Worm (Caenorhabditis elegans) whole organism, midembryonic: ENCODE measurements around the gene gst-29.
"Not testable (repeated sequence)": the region's sequence is repeated elsewhere in the genome, so short reads cannot be mapped to it uniquely, and the experiment has no call there.

ENCODE experiments used
- T22C8.4 ChIP-seq: fragments of 200-800 bp; sonication (Bioruptor generic); IDR thresholded peaks from 2 replicates; pipeline ENCODE4 v1.3.6; 2022; ENCODE audit warnings: missing genetic modification characterization, missing compliant biosample characterization
- cog-1 ChIP-seq: sonication (generic microtip); optimal IDR thresholded peaks from 2 replicates; lab custom pipeline; 2016; ENCODE audit warnings: missing genetic modification characterization, missing compliant biosample characterization
- flt-1 ChIP-seq: fragments of 200-800 bp; sonication (Bioruptor generic); IDR thresholded peaks from 2 replicates; pipeline ENCODE4 v1.3.6; 2022; ENCODE audit warnings: missing genetic modification characterization, missing compliant biosample characterization
- klf-2 ChIP-seq: fragments of 200-800 bp; sonication (Bioruptor generic); conservative IDR thresholded peaks from 2 replicates; pipeline ENCODE4 v1.3.6; 2022; ENCODE audit warnings: missing genetic modification reagents, missing genetic modification characterization, missing compliant biosample characterization
- med-1 ChIP-seq: sonication (generic microtip); optimal IDR thresholded peaks from 2 replicates; lab custom pipeline; 2017; ENCODE audit warnings: missing genetic modification characterization, mild to moderate bottlenecking, missing compliant biosample characterization, antibody characterized with exemption, missing genetic modification reagents; ENCODE audit not compliant: insufficient read depth
- ref-1 ChIP-seq: fragments of 200-800 bp; sonication (Bioruptor generic); conservative IDR thresholded peaks from 2 replicates; pipeline ENCODE4 v1.3.6; 2022; ENCODE audit warnings: missing genetic modification reagents, missing genetic modification characterization, missing compliant biosample characterization
- tab-1 ChIP-seq: fragments of 200-800 bp; sonication (Bioruptor generic); IDR thresholded peaks from 2 replicates; pipeline ENCODE4 v1.3.6; 2022; ENCODE audit warnings: missing genetic modification characterization, missing compliant biosample characterization
- ztf-23 ChIP-seq: fragments of 200-800 bp; sonication (Bioruptor generic); IDR thresholded peaks from 2 replicates; pipeline ENCODE4 v1.3.6; 2022; ENCODE audit warnings: missing genetic modification reagents, missing genetic modification characterization, missing compliant biosample characterization
- ztf-29 ChIP-seq: fragments of 200-800 bp; sonication (Bioruptor generic); IDR thresholded peaks from 2 replicates; pipeline ENCODE4 v1.3.6; 2022; ENCODE audit warnings: missing genetic modification reagents, missing genetic modification characterization, missing compliant biosample characterization

Gene gst-29

DNA sequence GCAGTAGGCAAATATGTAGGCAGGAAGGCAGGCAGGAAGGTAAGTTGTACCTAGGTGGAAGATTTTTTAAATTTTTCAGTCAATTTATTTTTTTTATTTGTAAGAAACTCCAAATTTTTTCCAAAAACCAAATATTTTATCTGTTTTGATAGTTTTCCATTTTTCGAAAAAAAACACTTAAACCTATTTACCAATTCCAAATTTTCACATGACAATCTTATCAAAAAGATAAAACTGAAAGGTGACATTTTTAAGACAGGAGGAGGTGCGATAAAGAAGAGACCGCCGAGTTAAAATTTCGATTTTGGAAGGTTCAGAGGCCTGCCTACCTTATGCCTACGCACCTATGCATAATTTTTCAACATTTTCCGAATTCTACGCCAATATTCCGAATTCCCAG lies 21.3 kb upstream of the gst-29 start:
- no peak for TF ChIP-seq ref-1 (GFP tag; lab: Robert Waterston, UW)
- no peak for TF ChIP-seq cog-1 (tag; lab: Kevin White, UChicago)
- TF ChIP-seq klf-2 (GFP tag; lab: Robert Waterston, UW): no peak
- TF ChIP-seq med-1 (GFP tag; lab: Kevin White, UChicago): no peak
- TF ChIP-seq ztf-29 (GFP tag; lab: Robert Waterston, UW): no peak
- no peak for TF ChIP-seq ztf-23 (GFP tag; lab: Robert Waterston, UW)

ce11 chrII:15189956-15190355 lies 20.3 kb upstream of the gst-29 start:
- TF ChIP-seq ztf-29 (GFP tag; lab: Robert Waterston, UW): no peak
- TF ChIP-seq ref-1 (GFP tag; lab: Robert Waterston, UW): no peak
- TF ChIP-seq T22C8.4 (GFP tag; lab: Robert Waterston, UW): no peak
- no peak for TF ChIP-seq ztf-23 (GFP tag; lab: Robert Waterston, UW)
- no peak for TF ChIP-seq cog-1 (tag; lab: Kevin White, UChicago)
- TF ChIP-seq med-1 (GFP tag; lab: Kevin White, UChicago): no peak
- TF ChIP-seq tab-1 (GFP tag; lab: Robert Waterston, UW): no peak
- no peak for TF ChIP-seq flt-1
- no peak for TF ChIP-seq klf-2 (GFP tag; lab: Robert Waterston, UW)

DNA sequence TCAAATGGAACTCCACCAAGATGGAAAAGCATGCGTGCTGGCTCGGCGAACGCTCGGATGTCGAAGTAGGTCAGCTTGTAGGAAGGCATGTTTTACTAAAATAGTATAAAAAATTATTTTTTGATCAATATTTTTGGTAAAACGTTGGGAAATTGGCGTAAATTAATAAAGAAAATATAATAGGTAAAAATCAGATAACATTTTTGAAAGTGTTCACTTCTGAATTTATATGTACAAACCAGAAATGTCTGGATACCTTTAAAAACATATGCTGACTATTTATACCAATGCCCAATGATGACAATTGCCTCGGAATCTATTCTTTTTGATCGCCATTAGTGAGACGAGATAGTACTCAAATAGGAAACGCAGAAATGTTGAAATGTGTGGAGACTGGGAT lies 15.6 kb upstream of the gst-29 start, which contains the start of gene gst-35:
gst-35 (minus strand) TSS at position 101 of the 400 bp plus-strand sequence.
- TF ChIP-seq cog-1 (tag; lab: Kevin White, UChicago) (no peak), ref-1 (GFP tag; lab: Robert Waterston, UW) (no peak), T22C8.4 (GFP tag; lab: Robert Waterston, UW) (no peak), ztf-29 (GFP tag; lab: Robert Waterston, UW) (no peak), tab-1 (GFP tag; lab: Robert Waterston, UW) (no peak), ztf-23 (GFP tag; lab: Robert Waterston, UW) (no peak), klf-2 (GFP tag; lab: Robert Waterston, UW) (no peak)

DNA sequence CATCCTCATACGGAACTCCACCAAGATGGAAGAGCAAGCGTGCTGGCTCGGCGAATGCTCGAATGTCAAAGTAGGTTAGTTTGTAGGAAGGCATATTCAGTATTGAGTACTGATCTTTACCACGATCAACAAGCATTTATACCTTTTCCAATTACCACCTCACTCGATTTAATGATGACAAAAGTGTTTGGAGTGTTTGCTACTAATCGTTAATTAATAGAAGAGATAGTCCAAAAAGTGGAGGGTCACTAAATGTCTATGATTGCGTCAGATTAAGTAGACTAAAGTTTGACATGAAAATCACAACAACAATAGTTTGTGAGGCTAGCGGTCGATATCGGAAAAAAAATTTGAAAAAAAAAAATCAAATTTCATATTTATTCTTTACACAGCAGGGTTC lies 13.5 kb upstream of the gst-29 start, which contains the start of gene gst-34:
gst-34 (minus strand) TSS at position 101 of the 400 bp plus-strand sequence.
- TF ChIP-seq T22C8.4 (GFP tag; lab: Robert Waterston, UW) (no peak), klf-2 (GFP tag; lab: Robert Waterston, UW) (no peak), med-1 (GFP tag; lab: Kevin White, UChicago) (no peak), ztf-29 (GFP tag; lab: Robert Waterston, UW) (no peak), flt-1 (no peak), ztf-23 (GFP tag; lab: Robert Waterston, UW) (no peak)

DNA sequence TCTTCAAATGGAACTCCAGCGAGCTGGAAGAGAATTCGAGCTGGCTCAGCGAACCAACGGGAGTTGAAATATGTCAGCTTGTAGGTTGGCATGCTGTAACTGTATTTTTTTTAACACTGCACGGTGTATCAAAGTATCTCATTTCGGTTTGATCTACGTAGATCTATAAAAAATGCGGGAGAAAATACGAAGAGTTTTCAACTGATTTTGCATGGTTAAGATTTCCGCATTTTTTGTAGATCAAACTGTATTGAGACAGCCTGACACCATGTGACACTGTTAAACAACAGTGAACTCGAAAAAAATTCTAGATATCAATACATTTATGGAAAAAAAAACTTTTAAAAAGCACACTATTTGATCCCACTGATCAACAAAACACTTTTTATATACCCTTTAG lies 8.8 kb upstream of the gst-29 start, which contains the start of gene gst-32:
gst-32 (minus strand) TSS at position 101 of the 400 bp plus-strand sequence.
- TF ChIP-seq tab-1 (GFP tag; lab: Robert Waterston, UW): no peak
- no peak for TF ChIP-seq klf-2 (GFP tag; lab: Robert Waterston, UW)
- no peak for TF ChIP-seq med-1 (GFP tag; lab: Kevin White, UChicago)
- no peak for TF ChIP-seq cog-1 (tag; lab: Kevin White, UChicago)

- no peak for TF ChIP-seq ref-1 (GFP tag; lab: Robert Waterston, UW)
- no peak for TF ChIP-seq ztf-23 (GFP tag; lab: Robert Waterston, UW)
- TF ChIP-seq T22C8.4 (GFP tag; lab: Robert Waterston, UW): no peak
- TF ChIP-seq ztf-29 (GFP tag; lab: Robert Waterston, UW): no peak
- TF ChIP-seq flt-1: no peak
- TF ChIP-seq klf-2 (GFP tag; lab: Robert Waterston, UW): no peak
These were observed 6.0 kb upstream of the gst-29 start, which contains the start of gene Y53F4B.36 for ce11 chrII:15175643-15176042. TSS of gene Y53F4B.36 (plus strand) at chrII:15175943.

DNA sequence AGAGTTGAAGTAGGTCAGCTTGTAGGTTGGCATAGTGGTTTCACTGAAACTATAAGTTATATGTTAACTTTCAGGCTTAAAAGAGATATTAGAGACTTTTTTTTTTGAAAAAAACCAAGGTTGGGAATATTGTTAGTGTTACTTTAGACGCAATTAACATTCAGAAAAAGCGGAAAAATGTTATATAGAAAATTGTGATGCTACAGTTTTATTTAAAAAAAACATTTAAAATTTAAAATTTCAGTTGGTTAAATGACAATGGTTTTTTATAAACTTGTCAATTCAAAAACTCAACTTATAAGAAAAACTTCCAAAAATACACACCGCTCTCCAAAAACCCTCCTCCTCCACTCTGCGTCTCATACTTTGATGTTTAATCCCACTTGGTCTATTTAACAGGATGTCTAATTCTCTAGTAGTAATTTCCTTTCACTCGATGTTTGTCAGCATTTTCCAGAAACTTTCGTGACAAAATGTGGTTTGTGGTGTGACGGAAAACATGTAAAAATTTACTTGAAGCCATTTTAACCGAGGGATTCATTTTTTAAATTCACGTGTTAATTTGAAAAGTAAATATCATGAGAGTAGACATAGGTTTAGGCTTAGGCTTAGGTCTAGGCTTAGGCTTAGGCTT lies 5.4 kb upstream of the gst-29 start, which contains the start of gene gst-31:
gst-31 (minus strand) TSS at position 51 of the 634 bp plus-strand sequence.
- TF ChIP-seq med-1 (GFP tag; lab: Kevin White, UChicago) (no peak), ref-1 (GFP tag; lab: Robert Waterston, UW) (no peak), T22C8.4 (GFP tag; lab: Robert Waterston, UW) (no peak), tab-1 (GFP tag; lab: Robert Waterston, UW) (no peak), ztf-23 (GFP tag; lab: Robert Waterston, UW) (no peak), ztf-29 (GFP tag; lab: Robert Waterston, UW) (no peak), flt-1 (no peak), cog-1 (tag; lab: Kevin White, UChicago) (no peak), klf-2 (GFP tag; lab: Robert Waterston, UW) (no peak)

DNA sequence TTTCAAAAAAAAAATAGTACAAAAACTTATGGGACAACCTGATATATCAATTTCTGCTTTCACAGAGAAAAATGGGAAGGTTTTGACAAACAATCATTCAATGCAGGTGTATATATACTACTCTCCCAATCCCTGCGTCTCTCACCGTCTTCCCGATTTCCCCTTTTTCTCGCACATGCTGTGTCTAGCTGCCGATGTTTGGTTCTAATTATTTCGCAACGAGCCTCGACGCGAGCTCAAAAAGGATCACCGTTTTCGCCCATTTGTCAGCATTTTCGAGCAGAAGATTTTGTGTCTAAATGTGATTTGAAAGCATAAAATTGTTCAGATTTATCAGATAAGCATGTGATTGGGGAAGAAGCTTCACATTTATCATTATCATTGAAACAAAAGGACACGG lies 3.5 kb upstream of the gst-29 start:
- no peak for TF ChIP-seq cog-1 (tag; lab: Kevin White, UChicago)
- TF ChIP-seq ref-1 (GFP tag; lab: Robert Waterston, UW): no peak
- no peak for TF ChIP-seq T22C8.4 (GFP tag; lab: Robert Waterston, UW)
- no peak for TF ChIP-seq flt-1
- no peak for TF ChIP-seq tab-1 (GFP tag; lab: Robert Waterston, UW)
- TF ChIP-seq ztf-29 (GFP tag; lab: Robert Waterston, UW): no peak
- TF ChIP-seq med-1 (GFP tag; lab: Kevin White, UChicago): no peak
- TF ChIP-seq klf-2 (GFP tag; lab: Robert Waterston, UW): no peak
- no peak for TF ChIP-seq ztf-23 (GFP tag; lab: Robert Waterston, UW)

DNA sequence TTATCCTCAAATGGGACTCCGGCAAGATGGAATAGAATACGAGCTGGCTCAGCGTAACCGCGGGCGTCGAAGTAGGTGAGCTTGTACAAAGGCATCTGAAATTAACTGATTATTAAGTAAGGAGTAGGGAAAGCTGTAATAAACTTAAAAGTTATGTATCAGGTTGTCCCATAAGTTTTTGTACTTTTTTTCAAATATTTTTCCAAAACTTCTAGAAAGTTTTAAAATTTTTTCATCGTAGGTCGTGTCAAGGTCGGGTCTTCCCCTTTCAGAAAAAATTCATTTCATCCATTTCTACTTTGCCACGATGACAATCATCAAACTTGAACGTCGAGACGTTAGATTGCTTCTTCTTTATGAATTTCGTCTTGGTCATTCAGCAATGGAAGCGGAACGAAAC lies 2.2 kb upstream of the gst-29 start, which contains the start of gene gst-39:
gst-39 (minus strand) TSS at position 101 of the 400 bp plus-strand sequence.
- TF ChIP-seq flt-1; med-1 (GFP tag; lab: Kevin White, UChicago); T22C8.4 (GFP tag; lab: Robert Waterston, UW): not testable (repeated sequence)
